Fruit fly (Drosophila melanogaster) whole organism, embryonic: ENCODE measurements around the gene CG43338.

ENCODE experiments used
- ATbp ChIP-seq: fragments of 200-800 bp; sonication (Bioruptor generic); optimal IDR thresholded peaks from 2 replicates; lab custom pipeline; 2017; ENCODE audit warnings: missing biosample characterization, mild to moderate bottlenecking, missing genetic modification characterization, missing genetic modification reagents
- Bdp1 ChIP-seq: fragments of 200-800 bp; sonication (Bioruptor generic); optimal IDR thresholded peaks from 3 replicates; lab custom pipeline; 2016; ENCODE audit warnings: missing biosample characterization, missing genetic modification characterization
- CG10274 ChIP-seq: fragments of 200-800 bp; sonication (Bioruptor generic); optimal IDR thresholded peaks from 3 replicates; lab custom pipeline; 2017; ENCODE audit warnings: missing biosample characterization, mild to moderate bottlenecking, missing genetic modification characterization
- CG10321 ChIP-seq: fragments of 200-800 bp; sonication (Bioruptor generic); IDR thresholded peaks from 2 replicates; pipeline ENCODE4 v1.3.6; 2022; ENCODE audit warnings: missing biosample characterization, missing genetic modification characterization
- CG10366 ChIP-seq: fragments of 200-800 bp; sonication (Bioruptor generic); IDR thresholded peaks from 2 replicates; pipeline ENCODE4 v1.3.6; 2022; ENCODE audit warnings: missing biosample characterization, missing genetic modification characterization
- CG12744 ChIP-seq: fragments of 200-800 bp; sonication (Bioruptor generic); optimal IDR thresholded peaks from 2 replicates; lab custom pipeline; 2016; ENCODE audit warnings: missing biosample characterization, missing genetic modification characterization
- CG13424 ChIP-seq: fragments of 200-800 bp; sonication (Bioruptor generic); optimal IDR thresholded peaks from 2 replicates; lab custom pipeline; 2019; ENCODE audit warnings: missing biosample characterization, mild to moderate bottlenecking, missing genetic modification characterization, moderate library complexity
- CG14710 ChIP-seq: fragments of 200-800 bp; sonication (Bioruptor generic); optimal IDR thresholded peaks from 3 replicates; lab custom pipeline; 2019; ENCODE audit warnings: missing biosample characterization, mild to moderate bottlenecking, missing genetic modification characterization, moderate library complexity
- CG18476 ChIP-seq: fragments of 200-800 bp; sonication (Bioruptor generic); optimal IDR thresholded peaks from 2 replicates; lab custom pipeline; 2016; ENCODE audit warnings: missing biosample characterization, mild to moderate bottlenecking, missing genetic modification characterization
- CG30431 ChIP-seq: fragments of 200-800 bp; sonication (Bioruptor generic); optimal IDR thresholded peaks from 2 replicates; lab custom pipeline; 2017; ENCODE audit warnings: missing biosample characterization, missing genetic modification characterization
- CG33213 ChIP-seq: fragments of 200-800 bp; sonication (Bioruptor generic); optimal IDR thresholded peaks from 3 replicates; lab custom pipeline; 2016; ENCODE audit warnings: missing biosample characterization, missing genetic modification characterization
- CG3838 ChIP-seq: fragments of 200-800 bp; sonication (Bioruptor generic); optimal IDR thresholded peaks from 3 replicates; lab custom pipeline; 2016; ENCODE audit warnings: missing biosample characterization, missing genetic modification characterization
- CG4328 ChIP-seq: fragments of 200-800 bp; sonication (Bioruptor generic); optimal IDR thresholded peaks from 3 replicates; lab custom pipeline; 2017; ENCODE audit warnings: missing biosample characterization, missing genetic modification reagents, missing genetic modification characterization
- CG4617 ChIP-seq: fragments of 200-800 bp; sonication (Bioruptor generic); optimal IDR thresholded peaks from 3 replicates; lab custom pipeline; 2016; ENCODE audit warnings: missing biosample characterization, missing genetic modification characterization, borderline replicate concordance
- CG4854 ChIP-seq: fragments of 200-800 bp; sonication (Bioruptor generic); optimal IDR thresholded peaks from 2 replicates; lab custom pipeline; 2016; ENCODE audit warnings: missing biosample characterization, missing genetic modification characterization, inconsistent platforms
- CG6272 ChIP-seq: fragments of 200-800 bp; sonication (Bioruptor generic); IDR thresholded peaks from 2 replicates; pipeline ENCODE4 v1.3.6; 2022; ENCODE audit warnings: missing biosample characterization, missing genetic modification characterization
- CG6791 ChIP-seq: fragments of 200-800 bp; sonication (Bioruptor generic); IDR thresholded peaks from 3 replicates; pipeline ENCODE4 v1.3.6; 2022; ENCODE audit warnings: missing biosample characterization, missing genetic modification characterization; ENCODE audit not compliant: partially characterized antibody
- CG7963 ChIP-seq: fragments of 200-800 bp; sonication (Bioruptor generic); IDR thresholded peaks from 3 replicates; pipeline ENCODE4 v1.3.6; 2022; ENCODE audit warnings: missing biosample characterization, missing genetic modification characterization; ENCODE audit not compliant: partially characterized antibody
- CG7987 ChIP-seq: fragments of 200-800 bp; sonication (Bioruptor generic); optimal IDR thresholded peaks from 2 replicates; lab custom pipeline; 2018; ENCODE audit warnings: missing biosample characterization, mild to moderate bottlenecking, missing genetic modification characterization, moderate library complexity
- CG8944 ChIP-seq: fragments of 200-800 bp; sonication (Bioruptor generic); optimal IDR thresholded peaks from 3 replicates; lab custom pipeline; 2016; ENCODE audit warnings: missing biosample characterization, missing genetic modification characterization
- CG9817 ChIP-seq: fragments of 200-800 bp; sonication (Bioruptor generic); optimal IDR thresholded peaks from 2 replicates; lab custom pipeline; 2018; ENCODE audit warnings: missing biosample characterization, mild to moderate bottlenecking, missing genetic modification characterization, moderate library complexity
- CkIIα-i1 ChIP-seq: fragments of 200-800 bp; sonication (Bioruptor generic); IDR thresholded peaks from 2 replicates; pipeline ENCODE4 v1.3.6; 2022; ENCODE audit warnings: missing biosample characterization, missing genetic modification characterization
- CoRest ChIP-seq: fragments of 200-800 bp; sonication (Bioruptor generic); optimal IDR thresholded peaks from 3 replicates; lab custom pipeline; 2018; ENCODE audit warnings: missing biosample characterization, mild to moderate bottlenecking, missing genetic modification characterization, moderate library complexity
- Drgx ChIP-seq: fragments of 200-800 bp; sonication (Bioruptor generic); IDR thresholded peaks from 2 replicates; pipeline ENCODE4 v1.3.6; 2022; ENCODE audit warnings: missing biosample characterization, missing genetic modification characterization
- Gsc ChIP-seq: fragments of 200-800 bp; sonication (Bioruptor generic); IDR thresholded peaks from 2 replicates; pipeline ENCODE4 v1.3.6; 2022; ENCODE audit warnings: missing biosample characterization, missing genetic modification characterization
- Lhr ChIP-seq: fragments of 200-800 bp; sonication (Bioruptor generic); optimal IDR thresholded peaks from 3 replicates; lab custom pipeline; 2017; ENCODE audit warnings: mild to moderate bottlenecking, missing biosample characterization, missing genetic modification reagents, missing genetic modification characterization
- Neu2 ChIP-seq: fragments of 200-800 bp; sonication (Bioruptor generic); optimal IDR thresholded peaks from 3 replicates; lab custom pipeline; 2016; ENCODE audit warnings: missing biosample characterization, missing genetic modification characterization, borderline replicate concordance
- Rx ChIP-seq: fragments of 200-800 bp; sonication (Bioruptor generic); IDR thresholded peaks from 2 replicates; pipeline ENCODE4 v1.3.6; 2022; ENCODE audit warnings: missing biosample characterization, missing genetic modification characterization
- Scr ChIP-seq: fragments of 200-800 bp; sonication (Bioruptor generic); IDR thresholded peaks from 2 replicates; pipeline ENCODE4 v1.3.6; 2022; ENCODE audit warnings: missing biosample characterization, missing genetic modification characterization; ENCODE audit not compliant: partially characterized antibody
- Side ChIP-seq: fragments of 200-800 bp; sonication (Bioruptor generic); optimal IDR thresholded peaks from 2 replicates; lab custom pipeline; 2016; ENCODE audit warnings: missing biosample characterization, missing genetic modification characterization
- Ssrp ChIP-seq: fragments of 200-800 bp; sonication (Bioruptor generic); optimal IDR thresholded peaks from 2 replicates; lab custom pipeline; 2018; ENCODE audit warnings: missing biosample characterization, mild to moderate bottlenecking, missing genetic modification characterization, moderate library complexity
- Vsx1 ChIP-seq: fragments of 200-800 bp; sonication (Bioruptor generic); optimal IDR thresholded peaks from 2 replicates; lab custom pipeline; 2017; ENCODE audit warnings: missing biosample characterization, mild to moderate bottlenecking, missing genetic modification characterization, missing genetic modification reagents
- ash1 ChIP-seq: fragments of 200-800 bp; sonication (Bioruptor generic); optimal IDR thresholded peaks from 2 replicates; lab custom pipeline; 2018; ENCODE audit warnings: missing biosample characterization, mild to moderate bottlenecking, missing genetic modification characterization
- chm ChIP-seq: fragments of 200-800 bp; sonication (Bioruptor generic); IDR thresholded peaks from 2 replicates; pipeline ENCODE4 v1.3.6; 2022; ENCODE audit warnings: missing biosample characterization, missing genetic modification characterization
- danr ChIP-seq: fragments of 200-800 bp; sonication (Bioruptor generic); IDR thresholded peaks from 2 replicates; pipeline ENCODE4 v1.3.6; 2022; ENCODE audit warnings: missing biosample characterization, missing genetic modification characterization
- dmrt99B ChIP-seq: fragments of 200-800 bp; sonication (Bioruptor generic); optimal IDR thresholded peaks from 2 replicates; lab custom pipeline; 2018; ENCODE audit warnings: missing biosample characterization, mild to moderate bottlenecking, missing genetic modification characterization, moderate library complexity
- lbe ChIP-seq: fragments of 200-800 bp; sonication (Bioruptor generic); optimal IDR thresholded peaks from 2 replicates; lab custom pipeline; 2016; ENCODE audit warnings: missing biosample characterization, mild to moderate bottlenecking, missing genetic modification characterization
- lilli ChIP-seq: fragments of 200-800 bp; sonication (Bioruptor generic); optimal IDR thresholded peaks from 3 replicates; lab custom pipeline; 2016; ENCODE audit warnings: missing biosample characterization, missing genetic modification characterization
- lov ChIP-seq, 2 experiments: fragments of 200-800 bp in 1 of 2; fragments of >200 bp in 1 of 2; sonication (Bioruptor generic) in 1 of 2; IDR thresholded peaks in 1 of 2; optimal IDR thresholded peaks in 1 of 2; 2 replicates in 1 of 2; 3 replicates in 1 of 2; pipeline versions ENCODE4 v1.3.6 to Lab custom; 2017 to 2022; ENCODE audit warnings: missing biosample characterization in 1 of 2, missing genetic modification characterization in 1 of 2
- luna ChIP-seq: fragments of 200-800 bp; sonication (Bioruptor generic); optimal IDR thresholded peaks from 2 replicates; lab custom pipeline; 2016; ENCODE audit warnings: missing biosample characterization, missing genetic modification characterization
- odd ChIP-seq: fragments of 200-800 bp; sonication (Bioruptor generic); optimal IDR thresholded peaks from 2 replicates; lab custom pipeline; 2017; ENCODE audit warnings: missing biosample characterization, mild to moderate bottlenecking, missing genetic modification characterization
- pum ChIP-seq: fragments of 200-800 bp; sonication (Bioruptor generic); optimal IDR thresholded peaks from 2 replicates; lab custom pipeline; 2016; ENCODE audit warnings: missing biosample characterization, missing genetic modification characterization
- slbo ChIP-seq: fragments of 200-800 bp; sonication (Bioruptor generic); IDR thresholded peaks from 2 replicates; pipeline ENCODE4 v1.3.6; 2022; ENCODE audit warnings: missing biosample characterization, missing genetic modification characterization
- stc ChIP-seq: fragments of 200-800 bp; sonication (Bioruptor generic); IDR thresholded peaks from 2 replicates; pipeline ENCODE4 v1.3.6; 2022; ENCODE audit warnings: missing biosample characterization, missing genetic modification characterization
- stwl ChIP-seq: fragments of 200-800 bp; sonication (Bioruptor generic); optimal IDR thresholded peaks from 3 replicates; lab custom pipeline; 2018; ENCODE audit warnings: missing biosample characterization, mild to moderate bottlenecking, missing genetic modification characterization, moderate library complexity
- tup ChIP-seq: fragments of 200-800 bp; sonication (Bioruptor generic); optimal IDR thresholded peaks from 2 replicates; lab custom pipeline; 2016; ENCODE audit warnings: missing biosample characterization, mild to moderate bottlenecking, missing genetic modification characterization, moderate library complexity
- unc-4 ChIP-seq: fragments of 200-800 bp; sonication (Bioruptor generic); IDR thresholded peaks from 2 replicates; pipeline ENCODE4 v1.3.6; 2022; ENCODE audit warnings: missing biosample characterization, missing genetic modification characterization; ENCODE audit not compliant: partially characterized antibody

CG43338 gene

dm6 chr2L:18702721-18703488 lies 31.9 kb upstream of the CG43338 start, which contains the start of the genes CG10376 and CG10343 (continued):
- TF ChIP-seq lbe (GFP tag; lab: Kevin White, UChicago), result peak; percentile 16
- peak; percentile 74 for TF ChIP-seq ATbp (GFP tag; lab: Kevin White, UChicago)
- TF ChIP-seq CG7963 (GFP tag; lab: Robert Waterston, UW), result peak; percentile 67
- no peak for TF ChIP-seq Side (GFP tag; lab: Kevin White, UChicago)
- peak; percentile 92 for TF ChIP-seq CG6272 (GFP tag; lab: Robert Waterston, UW)
- TF ChIP-seq CG8944, result peak; percentile 49
- TF ChIP-seq CG10321 (GFP tag; lab: Robert Waterston, UW), result no peak
- TF ChIP-seq CG6791, result peak; percentile 78
- peak; percentile 12 for TF ChIP-seq Bdp1 (GFP tag; lab: Kevin White, UChicago)
- no peak for TF ChIP-seq lov (optimal IDR thresholded peaks at IDR 0.05; lab: Kevin White, UChicago)
- no peak for TF ChIP-seq lov (GFP tag; IDR thresholded peaks at IDR 0.05; lab: Robert Waterston, UW)
- peak; percentile 68 for TF ChIP-seq stwl
- peak; percentile 78 for TF ChIP-seq CG4328 (GFP tag; lab: Kevin White, UChicago)
- TF ChIP-seq CkIIα-i1, result no peak
- TF ChIP-seq slbo (GFP tag; lab: Robert Waterston, UW), result peak; percentile 93
- peak; percentile 95 for TF ChIP-seq Ssrp
- peak; percentile 25 for TF ChIP-seq tup (GFP tag; lab: Kevin White, UChicago)
- TF ChIP-seq ash1 (GFP tag; lab: Kevin White, UChicago), result no peak
- TF ChIP-seq CG14710 (tag; lab: Kevin White, UChicago), result peak; percentile 96
- TF ChIP-seq Scr (GFP tag; lab: Robert Waterston, UW), result 0 out of 2 replicates have a peak, but pooled peaks have one; percentile 16
- peak; percentile 55 for TF ChIP-seq CG18476 (GFP tag; lab: Kevin White, UChicago)
- TF ChIP-seq CG10366 (GFP tag; lab: Robert Waterston, UW), result peak; percentile 81
- TF ChIP-seq Rx (GFP tag; lab: Robert Waterston, UW), result peak; percentile 59
- TF ChIP-seq CG12744 (GFP tag; lab: Kevin White, UChicago), result no peak
- peak; percentile 58 for TF ChIP-seq CG7987 (GFP tag; lab: Kevin White, UChicago)
- peak; percentile 95 for TF ChIP-seq CG13424 (tag; lab: Kevin White, UChicago)
- peak; percentile 65 for TF ChIP-seq CG4617
- TF ChIP-seq CG3838 (GFP tag; lab: Kevin White, UChicago), result peak; percentile 60
- TF ChIP-seq chm (GFP tag; lab: Robert Waterston, UW), result 0 out of 2 replicates have a peak, but pooled peaks have one; percentile 26
- peak; percentile 59 for TF ChIP-seq odd (GFP tag; lab: Kevin White, UChicago)
- peak; percentile 72 for TF ChIP-seq Vsx1 (GFP tag; lab: Kevin White, UChicago)
- TF ChIP-seq pum, result peak; percentile 65
- no peak for TF ChIP-seq luna (GFP tag; lab: Kevin White, UChicago)
- peak; percentile 5 for TF ChIP-seq CG33213 (GFP tag; lab: Kevin White, UChicago)
- TF ChIP-seq CG9817 (tag; lab: Kevin White, UChicago), result peak; percentile 96
- peak; percentile 92 for TF ChIP-seq dmrt99B
- peak; percentile 40 for TF ChIP-seq CG10274 (GFP tag; lab: Kevin White, UChicago)
- TF ChIP-seq Drgx (GFP tag; lab: Robert Waterston, UW), result peak; percentile 76; the same call in 1 of the 2 replicates
- peak; percentile 48; the same call in 1 of the 2 replicates for TF ChIP-seq Gsc (GFP tag; lab: Robert Waterston, UW)
- TF ChIP-seq CoRest (tag; lab: Kevin White, UChicago), result peak; percentile 97
- peak; percentile 80 for TF ChIP-seq lilli
- TF ChIP-seq Lhr, result peak; percentile 67
- peak; percentile 26; the same call in 1 of the 2 replicates for TF ChIP-seq danr
- no peak for TF ChIP-seq Neu2
- TF ChIP-seq stc (GFP tag; lab: Robert Waterston, UW), result peak; percentile 44; the same call in 1 of the 2 replicates
- TF ChIP-seq CG30431 (GFP tag; lab: Kevin White, UChicago), result peak; percentile 82
- peak; percentile 25 for TF ChIP-seq CG4854
- TF ChIP-seq unc-4 (GFP tag; lab: Robert Waterston, UW), result peak; percentile 40; the same call in 1 of the 2 replicates
